Fruit fly (Drosophila melanogaster): ENCODE results near the gene CG2975.
A peak's percentile ranks its signal among the peaks of the same experiment; 100 is the strongest.

Gene CG2975

DNA sequence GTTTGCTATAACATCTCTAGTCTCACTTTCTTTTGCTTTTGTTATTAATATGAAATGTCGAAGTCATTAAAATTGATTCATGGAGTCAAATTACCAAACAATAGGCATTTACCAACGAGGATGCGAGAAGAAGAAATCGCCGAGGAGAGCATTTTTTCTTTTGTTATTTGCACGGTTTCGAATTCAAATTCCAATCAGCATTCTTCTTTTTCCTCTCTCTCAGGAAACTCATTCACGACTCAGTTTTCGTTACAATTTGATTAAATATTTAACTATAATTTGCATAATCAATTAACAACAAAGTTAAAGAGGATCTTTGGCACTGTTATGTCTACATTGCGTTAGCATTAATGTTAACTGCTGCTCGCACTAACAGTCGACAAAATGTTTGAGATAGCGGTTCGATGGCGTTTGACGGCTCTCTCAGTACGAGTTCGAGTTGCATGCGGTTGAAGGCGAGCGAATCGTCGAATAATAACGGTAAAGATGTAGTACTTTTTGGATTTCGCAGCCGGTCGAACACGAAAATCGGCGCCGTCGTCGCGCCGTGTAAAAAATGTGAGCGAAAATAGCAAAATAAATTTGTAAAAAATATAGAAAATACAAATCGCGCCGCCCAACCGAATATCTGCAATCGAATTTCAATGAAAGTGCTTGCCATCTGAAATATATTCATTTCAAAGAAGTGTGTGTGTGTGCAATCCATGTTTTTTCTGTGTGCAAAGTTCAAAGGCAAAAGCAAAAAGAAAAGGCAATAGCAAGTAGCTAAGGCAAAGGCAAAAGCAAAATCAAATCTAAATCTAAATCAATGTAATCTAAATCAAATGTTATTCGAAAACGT, 48.1 kb downstream of the CG2975 start:
- no peak for TF ChIP-seq dmrt93B (GFP tag; optimal IDR thresholded peaks at IDR 0.05)
- TF ChIP-seq Hnf4 (GFP tag; optimal IDR thresholded peaks at IDR 0.05), result no peak
- no peak for TF ChIP-seq Rel (GFP tag; optimal IDR thresholded peaks at IDR 0.05)
- TF ChIP-seq Rel (tag; optimal IDR thresholded peaks at IDR 0.05), result no peak
- no peak for TF ChIP-seq Vsx2 (GFP tag; optimal IDR thresholded peaks at IDR 0.05; ENCODE audit: partially characterized antibody)
- no peak for TF ChIP-seq psq (GFP tag; optimal IDR thresholded peaks at IDR 0.05)
- no peak for TF ChIP-seq woc (GFP tag; optimal IDR thresholded peaks at IDR 0.05)
- TF ChIP-seq rgr (GFP tag; optimal IDR thresholded peaks at IDR 0.05), result peak; percentile 12
- no peak for TF ChIP-seq pan (optimal IDR thresholded peaks at IDR 0.05)
- TF ChIP-seq Sp1 (GFP tag; optimal IDR thresholded peaks at IDR 0.05), result no peak
- TF ChIP-seq sage (GFP tag; optimal IDR thresholded peaks at IDR 0.05), result peak; percentile 75
- TF ChIP-seq Dif (GFP tag; optimal IDR thresholded peaks at IDR 0.05; ENCODE audit: partially characterized antibody), result no peak
- TF ChIP-seq Jra (GFP tag; optimal IDR thresholded peaks at IDR 0.05), result no peak
- TF ChIP-seq N (GFP tag; optimal IDR thresholded peaks at IDR 0.05), result no peak
- no peak for TF ChIP-seq usp (GFP tag; optimal IDR thresholded peaks at IDR 0.05)
- TF ChIP-seq sv (GFP tag; optimal IDR thresholded peaks at IDR 0.05), result no peak
- TF ChIP-seq fru (GFP tag; optimal IDR thresholded peaks at IDR 0.05), result no peak

DNA sequence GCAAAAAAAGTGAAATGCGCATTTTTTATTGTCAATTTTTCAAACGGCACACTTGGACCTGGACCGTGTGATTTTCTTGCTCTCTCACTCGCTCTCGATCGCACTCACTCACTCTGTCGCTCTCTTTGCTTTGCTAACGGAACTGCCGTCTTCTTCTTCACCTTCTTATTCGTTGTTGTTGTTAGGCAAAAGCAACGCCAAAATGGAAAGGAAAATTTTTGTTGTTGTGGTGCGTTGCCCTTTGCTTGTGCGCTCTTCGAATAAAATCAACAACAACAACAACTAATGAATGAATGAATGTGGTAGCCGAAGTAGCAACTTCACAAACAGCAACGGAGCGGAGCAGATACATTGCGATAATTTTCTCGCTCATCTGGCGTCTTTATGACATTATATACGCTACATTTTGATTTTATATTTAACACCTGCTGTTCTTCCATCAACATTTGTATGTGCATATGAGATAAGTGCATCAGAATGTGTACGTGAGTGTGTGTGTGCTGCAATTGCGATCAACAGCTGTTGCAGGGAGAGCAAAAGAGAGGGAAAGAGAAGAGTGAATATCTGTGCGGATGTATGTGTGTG, 49.0 kb downstream of the CG2975 start:
- peak; percentile 5 for TF ChIP-seq h (GFP tag; optimal IDR thresholded peaks at IDR 0.05)
- TF ChIP-seq dl (GFP tag; optimal IDR thresholded peaks at IDR 0.05; ENCODE audit: insufficient read depth in 1 of 2, partially characterized antibody in 2 of 2), result peak; percentile 21 to 76
- TF ChIP-seq rgr (GFP tag; optimal IDR thresholded peaks at IDR 0.05), result peak; percentile 15
- TF ChIP-seq Myc (optimal IDR thresholded peaks at IDR 0.05), result no peak
- TF ChIP-seq Rel (GFP tag; optimal IDR thresholded peaks at IDR 0.05), result peak; percentile 63
- TF ChIP-seq Rel (tag; optimal IDR thresholded peaks at IDR 0.05), result peak; percentile 39
- no peak for TF ChIP-seq CG32264 (GFP tag; optimal IDR thresholded peaks at IDR 0.05)
- TF ChIP-seq psq (GFP tag; optimal IDR thresholded peaks at IDR 0.05), result peak; percentile 85
- no peak for TF ChIP-seq br (GFP tag; optimal IDR thresholded peaks at IDR 0.05)
- no peak for TF ChIP-seq brk (GFP tag; optimal IDR thresholded peaks at IDR 0.05)
- peak; percentile 71 for TF ChIP-seq Dif (GFP tag; optimal IDR thresholded peaks at IDR 0.05; ENCODE audit: partially characterized antibody)
- TF ChIP-seq Abd-B (GFP tag; optimal IDR thresholded peaks at IDR 0.05), result no peak

dm6 chr2L:2891200-2891599, 51.3 kb downstream of the CG2975 start:
- no peak for TF ChIP-seq jim (GFP tag; optimal IDR thresholded peaks at IDR 0.05)
- peak; percentile 3 for TF ChIP-seq Dfd (GFP tag; optimal IDR thresholded peaks at IDR 0.05)

All from whole organism, wandering third instar larva.